Fruit fly (Drosophila melanogaster) whole organism, embryonic: ENCODE measurements around the gene mino.
A peak's percentile ranks its signal among the peaks of the same experiment; 100 is the strongest.

ENCODE experiments used
- Ada2b ChIP-seq: fragments of 200-800 bp; sonication (Bioruptor generic); IDR thresholded peaks from 2 replicates; pipeline ENCODE4 v1.3.6; 2022; ENCODE audit warnings: missing biosample characterization, missing genetic modification characterization
- Atf3 ChIP-seq: fragments of 200-800 bp; sonication (Bioruptor generic); optimal IDR thresholded peaks from 3 replicates; lab custom pipeline; 2016; ENCODE audit warnings: missing biosample characterization, missing genetic modification characterization
- Atf6 ChIP-seq: fragments of 200-800 bp; sonication (Bioruptor generic); IDR thresholded peaks from 2 replicates; pipeline ENCODE4 v1.3.6; 2022; ENCODE audit warnings: missing biosample characterization, missing genetic modification characterization
- B-H1 ChIP-seq: fragments of 200-800 bp; sonication (Bioruptor generic); IDR thresholded peaks from 3 replicates; pipeline ENCODE4 v1.3.6; 2022; ENCODE audit warnings: missing biosample characterization, missing genetic modification characterization
- BtbVII ChIP-seq: fragments of 200-800 bp; sonication (Bioruptor generic); optimal IDR thresholded peaks from 3 replicates; lab custom pipeline; 2017; ENCODE audit warnings: missing biosample characterization, mild to moderate bottlenecking, missing genetic modification characterization
- CG10654 ChIP-seq: fragments of 200-800 bp; sonication (Bioruptor generic); optimal IDR thresholded peaks from 2 replicates; lab custom pipeline; 2016; ENCODE audit warnings: missing biosample characterization, missing genetic modification characterization
- CG10979 ChIP-seq: fragments of 200-800 bp; sonication (Bioruptor generic); optimal IDR thresholded peaks from 2 replicates; lab custom pipeline; 2018; ENCODE audit warnings: missing biosample characterization, mild to moderate bottlenecking, missing genetic modification characterization, moderate library complexity
- CG11456 ChIP-seq: fragments of 200-800 bp; sonication (Bioruptor generic); IDR thresholded peaks from 3 replicates; pipeline ENCODE4 v1.3.6; 2022; ENCODE audit warnings: missing biosample characterization, missing genetic modification characterization
- CG12155 ChIP-seq: fragments of 200-800 bp; sonication (Bioruptor generic); optimal IDR thresholded peaks from 3 replicates; lab custom pipeline; 2016; ENCODE audit warnings: missing biosample characterization, missing genetic modification characterization
- CG13287 ChIP-seq: fragments of 200-800 bp; sonication (Bioruptor generic); IDR thresholded peaks from 2 replicates; pipeline ENCODE4 v1.3.6; 2022; ENCODE audit warnings: missing biosample characterization, missing genetic modification characterization; ENCODE audit not compliant: partially characterized antibody
- CG13894 ChIP-seq: fragments of 200-800 bp; sonication (Bioruptor generic); optimal IDR thresholded peaks from 3 replicates; lab custom pipeline; 2018; ENCODE audit warnings: missing biosample characterization, mild to moderate bottlenecking, missing genetic modification characterization, moderate library complexity
- CG18011 ChIP-seq: fragments of 200-800 bp; sonication (Bioruptor generic); optimal IDR thresholded peaks from 2 replicates; lab custom pipeline; 2017; ENCODE audit warnings: missing biosample characterization, missing genetic modification characterization, mild to moderate bottlenecking, moderate library complexity, missing genotype
- CG18599 ChIP-seq: fragments of 200-800 bp; sonication (Bioruptor generic); optimal IDR thresholded peaks from 3 replicates; lab custom pipeline; 2017; ENCODE audit warnings: missing biosample characterization, missing genetic modification characterization, mild to moderate bottlenecking, moderate library complexity, missing genetic modification reagents
- CG2116 ChIP-seq: fragments of 200-800 bp; sonication (Bioruptor generic); optimal IDR thresholded peaks from 3 replicates; lab custom pipeline; 2018; ENCODE audit warnings: missing biosample characterization, mild to moderate bottlenecking, missing genetic modification characterization
- CG32532 ChIP-seq: fragments of 200-800 bp; sonication (Bioruptor generic); IDR thresholded peaks from 2 replicates; pipeline ENCODE4 v1.3.6; 2022; ENCODE audit warnings: missing biosample characterization, missing genetic modification characterization
- CG34224 ChIP-seq: fragments of 200-800 bp; sonication (Bioruptor generic); IDR thresholded peaks from 3 replicates; pipeline ENCODE4 v1.3.6; 2022; ENCODE audit warnings: missing biosample characterization, missing genetic modification characterization; ENCODE audit not compliant: partially characterized antibody
- CG34422 ChIP-seq: fragments of 200-800 bp; sonication (Bioruptor generic); IDR thresholded peaks from 3 replicates; pipeline ENCODE4 v1.3.6; 2022; ENCODE audit warnings: missing biosample characterization, missing genetic modification characterization
- CG3995 ChIP-seq: fragments of 200-800 bp; sonication (Bioruptor generic); optimal IDR thresholded peaks from 3 replicates; lab custom pipeline; 2016; ENCODE audit warnings: missing biosample characterization, missing genetic modification characterization
- CG6654 ChIP-seq: fragments of 200-800 bp; sonication (Bioruptor generic); optimal IDR thresholded peaks from 2 replicates; lab custom pipeline; 2017; ENCODE audit warnings: missing biosample characterization, mild to moderate bottlenecking, missing genetic modification characterization
- CG7372 ChIP-seq: fragments of 200-800 bp; sonication (Bioruptor generic); IDR thresholded peaks from 2 replicates; pipeline ENCODE4 v1.3.6; 2022; ENCODE audit warnings: missing biosample characterization, missing genetic modification characterization
- CG7556 ChIP-seq: fragments of 200-800 bp; sonication (Bioruptor generic); optimal IDR thresholded peaks from 2 replicates; lab custom pipeline; 2017; ENCODE audit warnings: missing biosample characterization, mild to moderate bottlenecking, missing genetic modification characterization
- CG9727 ChIP-seq: fragments of 200-800 bp; sonication (Bioruptor generic); optimal IDR thresholded peaks from 3 replicates; lab custom pipeline; 2017; ENCODE audit warnings: missing biosample characterization, mild to moderate bottlenecking, missing genetic modification characterization
- Dll ChIP-seq: fragments of 200-800 bp; sonication (Bioruptor generic); IDR thresholded peaks from 4 replicates; pipeline ENCODE4 v1.3.6; 2022; ENCODE audit warnings: missing biosample characterization, missing genetic modification characterization; ENCODE audit not compliant: partially characterized antibody
- Doc2 ChIP-seq: fragments of 200-800 bp; sonication (Bioruptor generic); IDR thresholded peaks from 2 replicates; pipeline ENCODE4 v1.3.6; 2022; ENCODE audit warnings: missing biosample characterization, missing genetic modification characterization
- Jarid2 ChIP-seq: fragments of 200-800 bp; sonication (Bioruptor generic); optimal IDR thresholded peaks from 3 replicates; lab custom pipeline; 2017; ENCODE audit warnings: mild to moderate bottlenecking, missing biosample characterization, missing genetic modification reagents, missing genetic modification characterization
- Meics ChIP-seq: fragments of 200-800 bp; sonication (Bioruptor generic); optimal IDR thresholded peaks from 2 replicates; lab custom pipeline; 2017; ENCODE audit warnings: missing biosample characterization, mild to moderate bottlenecking, missing genetic modification characterization
- Xrp1 ChIP-seq: fragments of 200-800 bp; sonication (Bioruptor generic); IDR thresholded peaks from 2 replicates; pipeline ENCODE4 v1.3.6; 2022; ENCODE audit warnings: missing biosample characterization, missing genetic modification characterization
- aop ChIP-seq: fragments of 200-800 bp; sonication (Bioruptor generic); IDR thresholded peaks from 2 replicates; pipeline ENCODE4 v1.3.6; 2022; ENCODE audit warnings: missing biosample characterization, missing genetic modification characterization
- ap ChIP-seq: fragments of 200-800 bp; sonication (Bioruptor generic); IDR thresholded peaks from 2 replicates; pipeline ENCODE4 v1.3.6; 2022; ENCODE audit warnings: missing biosample characterization, missing genetic modification characterization
- chm ChIP-seq: fragments of 200-800 bp; sonication (Bioruptor generic); IDR thresholded peaks from 2 replicates; pipeline ENCODE4 v1.3.6; 2022; ENCODE audit warnings: missing biosample characterization, missing genetic modification characterization
- crc ChIP-seq: fragments of 200-800 bp; sonication (Bioruptor generic); optimal IDR thresholded peaks from 2 replicates; lab custom pipeline; 2016; ENCODE audit warnings: missing biosample characterization, missing genetic modification characterization
- ems ChIP-seq: fragments of 200-800 bp; sonication (Bioruptor generic); optimal IDR thresholded peaks from 3 replicates; lab custom pipeline; 2016; ENCODE audit warnings: missing biosample characterization, missing genetic modification characterization
- fd96Cb ChIP-seq: fragments of 200-800 bp; sonication (Bioruptor generic); optimal IDR thresholded peaks from 2 replicates; lab custom pipeline; 2018; ENCODE audit warnings: missing biosample characterization, mild to moderate bottlenecking, missing genetic modification characterization, moderate library complexity
- jumu ChIP-seq: fragments of 200-800 bp; sonication (Bioruptor generic); optimal IDR thresholded peaks from 3 replicates; lab custom pipeline; 2016; ENCODE audit warnings: missing biosample characterization, missing genetic modification characterization
- lilli ChIP-seq: fragments of 200-800 bp; sonication (Bioruptor generic); optimal IDR thresholded peaks from 3 replicates; lab custom pipeline; 2016; ENCODE audit warnings: missing biosample characterization, missing genetic modification characterization
- lola ChIP-seq, 3 experiments: fragments of >200 bp in 2 of 3; fragments of 200-800 bp in 1 of 3; sonication (Bioruptor generic) in 1 of 3; optimal IDR thresholded peaks; 2 replicates each; lab custom pipeline; 2017 to 2019; ENCODE audit warnings: missing biosample characterization in 3 of 3, missing genetic modification characterization in 3 of 3, mild to moderate bottlenecking in 1 of 3, moderate library complexity in 1 of 3
- odd ChIP-seq: fragments of 200-800 bp; sonication (Bioruptor generic); optimal IDR thresholded peaks from 2 replicates; lab custom pipeline; 2017; ENCODE audit warnings: missing biosample characterization, mild to moderate bottlenecking, missing genetic modification characterization
- pan ChIP-seq, 4 experiments: fragments of >200 bp in 3 of 4; fragments of 200-800 bp in 1 of 4; sonication (Bioruptor generic) in 1 of 4; optimal IDR thresholded peaks in 3 of 4; IDR thresholded peaks in 1 of 4; 2 replicates each; pipeline versions ENCODE4 v1.3.6 to Lab custom; 2017 to 2022; ENCODE audit warnings: missing biosample characterization in 2 of 4, missing genetic modification characterization in 2 of 4, mixed read lengths in 1 of 4
- phol ChIP-seq: fragments of 200-800 bp; sonication (Bioruptor generic); optimal IDR thresholded peaks from 3 replicates; lab custom pipeline; 2018; ENCODE audit warnings: missing biosample characterization, mild to moderate bottlenecking, missing genetic modification characterization, moderate library complexity
- pum ChIP-seq: fragments of 200-800 bp; sonication (Bioruptor generic); optimal IDR thresholded peaks from 2 replicates; lab custom pipeline; 2016; ENCODE audit warnings: missing biosample characterization, missing genetic modification characterization
- ro ChIP-seq: fragments of 200-800 bp; sonication (Bioruptor generic); IDR thresholded peaks from 2 replicates; pipeline ENCODE4 v1.3.6; 2022; ENCODE audit warnings: missing biosample characterization, missing genetic modification characterization
- salm ChIP-seq: fragments of 200-800 bp; sonication (Bioruptor generic); optimal IDR thresholded peaks from 2 replicates; lab custom pipeline; 2018; ENCODE audit warnings: missing biosample characterization, mild to moderate bottlenecking, missing genetic modification characterization
- ssp ChIP-seq: fragments of 200-800 bp; sonication (Bioruptor generic); IDR thresholded peaks from 2 replicates; pipeline ENCODE4 v1.3.6; 2022; ENCODE audit warnings: missing biosample characterization, missing genetic modification characterization
- tgo ChIP-seq: fragments of 200-800 bp; sonication (Bioruptor generic); IDR thresholded peaks from 3 replicates; pipeline ENCODE4 v1.3.6; 2022; ENCODE audit warnings: missing biosample characterization, missing genetic modification characterization
- tll ChIP-seq, 2 experiments: fragments of 200-800 bp in 1 of 2; fragments of >200 bp in 1 of 2; sonication (Bioruptor generic) in 1 of 2; optimal IDR thresholded peaks; 2 replicates each; lab custom pipeline; 2017 to 2019; ENCODE audit warnings: missing biosample characterization in 2 of 2, missing genetic modification characterization in 2 of 2, mild to moderate bottlenecking in 1 of 2, moderate library complexity in 1 of 2
- vnd ChIP-seq: fragments of 200-800 bp; sonication (Bioruptor generic); IDR thresholded peaks from 3 replicates; pipeline ENCODE4 v1.3.6; 2022; ENCODE audit warnings: missing biosample characterization, missing genetic modification characterization; ENCODE audit not compliant: partially characterized antibody
- zfh1 ChIP-seq: fragments of 200-800 bp; sonication (Bioruptor generic); IDR thresholded peaks from 3 replicates; pipeline ENCODE4 v1.3.6; 2022; ENCODE audit warnings: missing biosample characterization, missing genetic modification characterization

Gene mino

DNA sequence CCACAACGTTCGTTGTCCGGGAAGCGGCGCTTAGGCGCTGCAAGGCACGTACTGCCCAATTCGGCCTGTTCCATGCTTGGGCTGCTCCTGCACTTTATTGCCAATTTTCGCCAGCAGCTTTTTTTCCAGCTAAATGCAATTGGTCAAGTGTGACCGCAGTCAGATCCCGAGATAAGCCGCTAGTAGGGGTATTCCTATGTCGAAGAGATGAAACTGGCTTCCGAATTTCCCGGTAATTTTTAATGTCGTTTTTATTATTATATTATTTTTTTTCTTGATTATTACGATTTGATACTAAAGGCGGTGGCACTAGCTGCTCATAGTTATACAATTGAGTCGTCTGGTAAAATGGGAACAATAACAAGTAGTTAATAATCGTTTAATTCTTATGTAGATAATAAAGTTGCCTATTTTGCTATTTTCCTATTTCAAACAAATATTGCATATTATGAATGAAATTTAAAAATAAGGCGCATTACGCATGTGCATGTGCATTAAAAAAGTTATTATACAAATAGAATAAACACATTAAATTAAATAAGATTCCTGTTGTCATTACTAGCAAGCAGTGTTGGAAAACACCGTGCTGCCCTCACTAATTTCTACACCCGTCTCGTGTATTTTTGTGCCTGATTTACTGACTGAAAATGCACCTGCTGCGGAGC is 8.5 kb upstream of the mino start, which contains the start of the genes CG5003 and mRpS22 (continued):
- TF ChIP-seq CG10654 (GFP tag; lab: Kevin White, UChicago) (peak; percentile 33), CG6654 (GFP tag; lab: Kevin White, UChicago) (peak; percentile 32), tgo (GFP tag; lab: Robert Waterston, UW) (peak; percentile 49; the same call in 1 of the 3 replicates), Dll (peak; percentile 41; the same call in 2 of the 4 replicates), lola (GFP tag; optimal IDR thresholded peaks at IDR 0.05; lab: Kevin White, UChicago) (peak in 1 of 3 experiments; percentile 60), CG12155 (GFP tag; lab: Kevin White, UChicago) (peak; percentile 61), odd (GFP tag; lab: Kevin White, UChicago) (no peak), Atf6 (GFP tag; lab: Robert Waterston, UW) (no peak; the same call in 1 of the 2 replicates), salm (tag; lab: Kevin White, UChicago) (no peak), tll (GFP tag; optimal IDR thresholded peaks at IDR 0.05; lab: Kevin White, UChicago) (no peak), CG7372 (GFP tag; lab: Robert Waterston, UW) (peak; percentile 52; the same call in 1 of the 2 replicates), CG18011 (GFP tag; lab: Kevin White, UChicago) (peak; percentile 31), crc (GFP tag; lab: Kevin White, UChicago) (no peak), pan (optimal IDR thresholded peaks at IDR 0.05; lab: Kevin White, UChicago) (no peak), pan (GFP tag; optimal IDR thresholded peaks at IDR 0.05 in 1 of 2, IDR thresholded peaks at IDR 0.05 in 1 of 2) (peak in 1 of 2 experiments; percentile 59), ssp (GFP tag; lab: Robert Waterston, UW) (peak; percentile 36; the same call in 1 of the 2 replicates), fd96Cb (tag; lab: Kevin White, UChicago) (peak; percentile 20), CG3995 (GFP tag; lab: Kevin White, UChicago) (peak; percentile 26), CG7556 (GFP tag; lab: Kevin White, UChicago) (peak; percentile 68), BtbVII (GFP tag; lab: Kevin White, UChicago) (peak; percentile 47), lilli (peak; percentile 63), CG9727 (GFP tag; lab: Kevin White, UChicago) (peak; percentile 74), zfh1 (peak; percentile 6; the same call in 1 of the 3 replicates), jumu (GFP tag; lab: Kevin White, UChicago) (no peak), CG10979 (tag; lab: Kevin White, UChicago) (peak; percentile 40), aop (no peak), Jarid2 (GFP tag; lab: Kevin White, UChicago) (peak; percentile 17), CG2116 (GFP tag; lab: Kevin White, UChicago) (peak; percentile 51), Atf3 (GFP tag; lab: Kevin White, UChicago) (peak; percentile 11), ro (GFP tag; lab: Robert Waterston, UW) (0 out of 2 replicates have a peak, but pooled peaks have one; percentile 7), Xrp1 (GFP tag; lab: Robert Waterston, UW) (peak; percentile 45; the same call in 1 of the 2 replicates), CG18599 (peak; percentile 45), CG13894 (tag; lab: Kevin White, UChicago) (peak; percentile 24), B-H1 (GFP tag; lab: Robert Waterston, UW) (no peak), Doc2 (GFP tag; lab: Robert Waterston, UW) (no peak), chm (GFP tag; lab: Robert Waterston, UW) (peak; percentile 34; the same call in 1 of the 2 replicates), CG34422 (GFP tag; lab: Robert Waterston, UW) (no peak; the same call in 2 of the 3 replicates), ems (GFP tag; lab: Kevin White, UChicago) (no peak), CG34224 (GFP tag; lab: Robert Waterston, UW) (peak; percentile 6; the same call in 1 of the 3 replicates), CG32532 (GFP tag; lab: Robert Waterston, UW) (peak; percentile 52), pum (GFP tag; lab: Kevin White, UChicago) (peak; percentile 22), vnd (GFP tag; lab: Robert Waterston, UW) (0 out of 3 replicates have a peak, but pooled peaks have one; percentile 28), Meics (GFP tag; lab: Kevin White, UChicago) (peak; percentile 77), ap (GFP tag; lab: Robert Waterston, UW) (0 out of 2 replicates have a peak, but pooled peaks have one; percentile 10), CG11456 (GFP tag; lab: Robert Waterston, UW) (0 out of 3 replicates have a peak, but pooled peaks have one; percentile 32), Ada2b (GFP tag; lab: Robert Waterston, UW) (peak; percentile 12; the same call in 1 of the 2 replicates), phol (peak; percentile 76), CG13287 (GFP tag; lab: Robert Waterston, UW) (peak; percentile 27; the same call in 1 of the 2 replicates)
